Fruit fly (Drosophila melanogaster): ENCODE results near the gene CG4829.

CG4829 gene

dm6 chrX:16772882-16773827, 38.3 kb upstream of the CG4829 start (continued):
- no peak for TF ChIP-seq CG1792 (GFP tag; optimal IDR thresholded peaks at IDR 0.05)
- TF ChIP-seq CG4360 (GFP tag; IDR thresholded peaks at IDR 0.05): peak; percentile 50; the same call in 1 of the 2 replicates
- TF ChIP-seq slbo (GFP tag; IDR thresholded peaks at IDR 0.05): no peak
- peak; percentile 46 for TF ChIP-seq CG8290 (GFP tag; optimal IDR thresholded peaks at IDR 0.05)
- TF ChIP-seq CG8290 (tag; optimal IDR thresholded peaks at IDR 0.05): no peak
- TF ChIP-seq CG32772 (GFP tag; IDR thresholded peaks at IDR 0.05): peak; percentile 64; the same call in 1 of the 2 replicates
- no peak for TF ChIP-seq Dbx (GFP tag; IDR thresholded peaks at IDR 0.05)
- TF ChIP-seq Hr78 (GFP tag; optimal IDR thresholded peaks at IDR 0.05): peak in 1 of 2 experiments; percentile 29
- TF ChIP-seq Taf1 (GFP tag; IDR thresholded peaks at IDR 0.05): no peak
- no peak for TF ChIP-seq CG6683 (GFP tag; optimal IDR thresholded peaks at IDR 0.05)
- TF ChIP-seq CG12391 (tag; optimal IDR thresholded peaks at IDR 0.05): peak; percentile 34
- TF ChIP-seq CG17186 (GFP tag; optimal IDR thresholded peaks at IDR 0.05): no peak
- TF ChIP-seq Ets65A (GFP tag): peak; percentile 89
- no peak for TF ChIP-seq fd3F (GFP tag; optimal IDR thresholded peaks at IDR 0.05)
- peak; percentile 36 for TF ChIP-seq CG8388 (GFP tag; optimal IDR thresholded peaks at IDR 0.05)
- peak; percentile 43 for TF ChIP-seq CG16863 (GFP tag; optimal IDR thresholded peaks at IDR 0.05)
- peak; percentile 9 for TF ChIP-seq btn (GFP tag; optimal IDR thresholded peaks at IDR 0.05)
- peak; percentile 55 for TF ChIP-seq Six4 (GFP tag; optimal IDR thresholded peaks at IDR 0.05)
- no peak for TF ChIP-seq CG43689 (GFP tag; IDR thresholded peaks at IDR 0.05)
- TF ChIP-seq Vsx1 (GFP tag; optimal IDR thresholded peaks at IDR 0.05): no peak
- TF ChIP-seq ci (GFP tag; IDR thresholded peaks at IDR 0.05): peak; percentile 80
- no peak for TF ChIP-seq CG31224 (GFP tag; IDR thresholded peaks at IDR 0.05)
- TF ChIP-seq danr (GFP tag; IDR thresholded peaks at IDR 0.05): peak; percentile 49; the same call in 1 of the 2 replicates
- TF ChIP-seq CG4282 (GFP tag; optimal IDR thresholded peaks at IDR 0.05): no peak
- TF ChIP-seq CG9215 (GFP tag; IDR thresholded peaks at IDR 0.05): peak; percentile 39; the same call in 1 of the 2 replicates
- no peak for TF ChIP-seq CTCF (GFP tag; optimal IDR thresholded peaks at IDR 0.05)
- TF ChIP-seq pros (GFP tag; optimal IDR thresholded peaks at IDR 0.05): no peak
- peak; percentile 27 for TF ChIP-seq CG10209 (GFP tag; optimal IDR thresholded peaks at IDR 0.05)
- TF ChIP-seq HLH54F (GFP tag; optimal IDR thresholded peaks at IDR 0.05): no peak
- no peak for TF ChIP-seq Adf1 (GFP tag; IDR thresholded peaks at IDR 0.05)
- no peak for TF ChIP-seq CrebB (tag; optimal IDR thresholded peaks at IDR 0.05)
- no peak for TF ChIP-seq CG10321 (GFP tag; IDR thresholded peaks at IDR 0.05)
- no peak for TF ChIP-seq nerfin-2 (GFP tag; IDR thresholded peaks at IDR 0.05; ENCODE audit: partially characterized antibody)
- TF ChIP-seq sens-2 (GFP tag; IDR thresholded peaks at IDR 0.05): peak; percentile 65; the same call in 1 of the 2 replicates
- TF ChIP-seq mld (GFP tag; IDR thresholded peaks at IDR 0.05; ENCODE audit: partially characterized antibody): no peak
- no peak for TF ChIP-seq CG15479 (GFP tag; optimal IDR thresholded peaks at IDR 0.05)
- peak; percentile 70 for TF ChIP-seq CG4820 (GFP tag; optimal IDR thresholded peaks at IDR 0.05)
- no peak for TF ChIP-seq ham (GFP tag; IDR thresholded peaks at IDR 0.05)
- TF ChIP-seq row (GFP tag; IDR thresholded peaks at IDR 0.05): peak; percentile 63
- TF ChIP-seq Dref (GFP tag; IDR thresholded peaks at IDR 0.05): no peak
- TF ChIP-seq CG15073 (GFP tag; optimal IDR thresholded peaks at IDR 0.05): no peak
- no peak for TF ChIP-seq D19B (GFP tag; optimal IDR thresholded peaks at IDR 0.05)
- peak; percentile 71 for TF ChIP-seq CG11504 (tag; optimal IDR thresholded peaks at IDR 0.05)
- no peak for TF ChIP-seq crp (GFP tag; optimal IDR thresholded peaks at IDR 0.05)
- TF ChIP-seq Dip2 (GFP tag; IDR thresholded peaks at IDR 0.05): no peak
- TF ChIP-seq Elba2 (GFP tag; optimal IDR thresholded peaks at IDR 0.05): no peak
- peak; percentile 46; the same call in 1 of the 3 replicates for TF ChIP-seq ase (GFP tag; IDR thresholded peaks at IDR 0.05)
- TF ChIP-seq CG2712 (tag; optimal IDR thresholded peaks at IDR 0.05): peak; percentile 78
- TF ChIP-seq ems (GFP tag; optimal IDR thresholded peaks at IDR 0.05): peak; percentile 28
- TF ChIP-seq CG34376 (GFP tag; optimal IDR thresholded peaks at IDR 0.05): no peak

Measured in whole organism, embryonic.